Fruit fly (Drosophila melanogaster) S2 (cell line): ENCODE data around the gene CG7706.

Experiments used
- CG8478 ChIP-seq: fragments of >200 bp; optimal IDR thresholded peaks from 2 replicates; lab custom pipeline; 2018
- CTCF ChIP-seq, 2 experiments: fragments of >200 bp; optimal IDR thresholded peaks; 2 replicates each; lab custom pipeline; 2018

DNA sequence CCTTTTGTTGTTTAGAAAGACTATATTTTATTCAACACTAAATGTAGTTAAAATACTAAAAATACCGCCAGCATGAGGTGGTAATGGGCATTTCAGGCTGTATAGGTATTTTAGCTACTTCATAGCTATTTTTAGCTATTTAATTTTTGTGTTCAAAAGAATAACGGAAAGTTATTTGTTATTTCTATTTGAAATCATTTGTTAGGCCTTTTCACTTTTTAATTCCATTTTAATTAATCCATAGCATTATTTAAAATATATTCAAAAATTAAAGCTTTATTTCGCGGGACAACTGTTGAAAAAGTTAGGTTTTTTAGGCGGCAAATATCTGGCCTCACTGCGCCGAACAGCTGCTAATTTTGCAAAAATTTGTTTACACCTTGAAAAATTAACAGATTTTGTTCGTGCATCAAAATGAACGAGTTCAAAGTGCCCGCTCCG is at the start of gene CG7706, which contains the start of gene dind:
- no peak for TF ChIP-seq CTCF (optimal IDR thresholded peaks at IDR 0.05; lab: Kevin White, UChicago)
- no peak for TF ChIP-seq CG8478 (lab: Kevin White, UChicago)
